Worm (Caenorhabditis elegans): ENCODE data around the gene frpr-14.

DNA sequence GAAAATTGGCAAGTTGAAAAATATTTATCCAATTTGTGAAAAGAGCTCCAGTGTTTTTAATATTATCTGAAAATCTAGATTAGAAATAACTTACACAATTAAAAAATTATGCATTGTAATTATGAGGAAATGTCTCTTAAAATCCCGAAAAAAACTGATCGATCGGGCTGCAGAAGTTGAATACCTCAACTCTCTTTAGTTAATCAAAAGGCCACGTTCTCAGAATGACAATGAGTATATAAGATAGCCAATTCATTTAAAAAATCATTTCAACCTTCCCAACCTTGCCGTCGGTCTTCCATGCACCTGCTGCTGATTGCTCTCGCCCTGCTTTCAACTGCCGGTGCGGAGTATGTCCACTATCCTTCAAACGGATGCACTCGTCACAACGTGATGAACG lies 39.0 kb downstream of the frpr-14 start, which contains the start of gene T02H6.4:
- TF ChIP-seq pqm-1 (tag; optimal IDR thresholded peaks at IDR 0.05) (no peak), nhr-11 (tag; optimal IDR thresholded peaks at IDR 0.05) (no peak), fkh-10 (GFP tag; optimal IDR thresholded peaks at IDR 0.05) (no peak), K02D7.2 (tag; optimal IDR thresholded peaks at IDR 0.05) (no peak), unc-55 (GFP tag; optimal IDR thresholded peaks at IDR 0.05) (no peak), fkh-6 (tag; optimal IDR thresholded peaks at IDR 0.05) (no peak), rnt-1 (tag; optimal IDR thresholded peaks at IDR 0.05) (no peak), pax-1 (tag; optimal IDR thresholded peaks at IDR 0.05) (no peak), ama-1 (optimal IDR thresholded peaks at IDR 0.05) (no peak), ceh-30 (tag; optimal IDR thresholded peaks at IDR 0.05) (no peak), hlh-8 (tag; optimal IDR thresholded peaks at IDR 0.05) (no peak)
